Worm (Caenorhabditis elegans) whole organism, mixed stage, embryonic: ENCODE measurements around the gene C45B11.9.

Experiments used
- ceh-43 ChIP-seq: fragments of 200-800 bp; sonication (Bioruptor generic); optimal IDR thresholded peaks from 2 replicates; lab custom pipeline; 2018; ENCODE audit warnings: mild to moderate bottlenecking, missing genetic modification characterization, moderate library complexity, missing compliant biosample characterization
- lin-32 ChIP-seq: fragments of 200-800 bp; sonication (Bioruptor generic); optimal IDR thresholded peaks from 2 replicates; lab custom pipeline; 2018; ENCODE audit warnings: mild to moderate bottlenecking, missing genetic modification characterization, missing compliant biosample characterization
- mab-5 ChIP-seq: fragments of 150-350 bp; optimal IDR thresholded peaks from 2 replicates; lab custom pipeline; 2014; ENCODE audit warnings: missing biosample characterization, missing genetic modification characterization
- mep-1 ChIP-seq: fragments of 150-350 bp; optimal IDR thresholded peaks from 2 replicates; lab custom pipeline; 2017; ENCODE audit warnings: missing biosample characterization, missing genetic modification reagents, missing genetic modification characterization, inconsistent platforms
- nhr-28 ChIP-seq: fragments of 150-350 bp; optimal IDR thresholded peaks from 2 replicates; lab custom pipeline; 2014; ENCODE audit warnings: missing biosample characterization, missing genetic modification characterization
- pha-4 ChIP-seq: fragments of 150-350 bp; optimal IDR thresholded peaks from 2 replicates; lab custom pipeline; 2018; ENCODE audit warnings: missing biosample characterization, missing genetic modification reagents, missing genetic modification characterization
- snpc-4 ChIP-seq: fragments of 150-350 bp; optimal IDR thresholded peaks from 2 replicates; lab custom pipeline; 2014; ENCODE audit warnings: missing biosample characterization, missing genetic modification characterization
- sptf-1 ChIP-seq: sonication (generic microtip); optimal IDR thresholded peaks from 2 replicates; lab custom pipeline; 2017; ENCODE audit warnings: mild to moderate bottlenecking, missing genetic modification characterization, moderate library complexity, missing compliant biosample characterization
- unc-39 ChIP-seq: fragments of 150-350 bp; optimal IDR thresholded peaks from 2 replicates; lab custom pipeline; 2014; ENCODE audit warnings: missing biosample characterization, missing genetic modification characterization
- unc-62 ChIP-seq: fragments of 150-350 bp; optimal IDR thresholded peaks from 2 replicates; lab custom pipeline; 2014; ENCODE audit warnings: missing biosample characterization, missing genetic modification reagents, missing genetic modification characterization

ce11 chrV:11042538-11042937 lies 2.4 kb downstream of the C45B11.9 start, which contains the start of gene C45B11.2:
- no peak for TF ChIP-seq unc-39 (tag; lab: Kevin White, UChicago)
- TF ChIP-seq mep-1 (tag; lab: Kevin White, UChicago), result no peak
- TF ChIP-seq unc-62 (GFP tag; lab: Kevin White, UChicago), result no peak
- TF ChIP-seq pha-4 (tag; lab: Kevin White, UChicago), result no peak
- no peak for TF ChIP-seq snpc-4 (tag; lab: Kevin White, UChicago)
- TF ChIP-seq sptf-1 (tag; lab: Kevin White, UChicago), result no peak
- TF ChIP-seq nhr-28, result no peak
- no peak for TF ChIP-seq lin-32 (GFP tag; lab: Kevin White, UChicago)
- TF ChIP-seq mab-5 (tag; lab: Kevin White, UChicago), result no peak
- TF ChIP-seq ceh-43 (GFP tag; lab: Kevin White, UChicago), result no peak
